Worm (Caenorhabditis elegans) whole organism, L4 larva: Measurements from ENCODE around the gene gpdh-2.

Experiments used
- D1046.2 ChIP-seq: fragments of 200-800 bp; sonication (Bioruptor generic); IDR thresholded peaks from 2 replicates; pipeline ENCODE4 v1.3.6; 2022; ENCODE audit warnings: missing genetic modification characterization, missing compliant biosample characterization
- F26F4.8 ChIP-seq: fragments of 200-800 bp; sonication (Bioruptor generic); conservative IDR thresholded peaks from 2 replicates; pipeline ENCODE4 v1.3.6; 2022; ENCODE audit warnings: missing genetic modification characterization, missing compliant biosample characterization
- T26A8.4 ChIP-seq: fragments of 200-800 bp; sonication (Bioruptor generic); IDR thresholded peaks from 2 replicates; pipeline ENCODE4 v1.3.6; 2022; ENCODE audit warnings: missing genetic modification characterization, missing compliant biosample characterization
- Y48G9A.11 ChIP-seq: fragments of 200-800 bp; sonication (Bioruptor generic); IDR thresholded peaks from 2 replicates; pipeline ENCODE4 v1.3.6; 2022; ENCODE audit warnings: missing genetic modification reagents, missing genetic modification characterization, missing compliant biosample characterization
- Y5F2A.4 ChIP-seq: fragments of 200-800 bp; sonication (Bioruptor generic); optimal IDR thresholded peaks from 2 replicates; lab custom pipeline; 2018; ENCODE audit warnings: mild to moderate bottlenecking, missing genetic modification characterization, missing compliant biosample characterization
- attf-4 ChIP-seq: sonication (generic microtip); optimal IDR thresholded peaks from 3 replicates; lab custom pipeline; 2017; ENCODE audit warnings: missing biosample characterization, missing genetic modification characterization
- ceh-20 ChIP-seq: fragments of 200-800 bp; sonication (Bioruptor generic); IDR thresholded peaks from 2 replicates; pipeline ENCODE4 v1.3.6; 2022; ENCODE audit warnings: missing genetic modification reagents, missing genetic modification characterization, missing compliant biosample characterization
- ceh-28 ChIP-seq: fragments of 150-350 bp; optimal IDR thresholded peaks from 2 replicates; lab custom pipeline; 2014; ENCODE audit warnings: missing biosample characterization, missing genetic modification reagents, missing genetic modification characterization
- ceh-82 ChIP-seq: sonication (generic microtip); optimal IDR thresholded peaks from 2 replicates; lab custom pipeline; 2017; ENCODE audit warnings: missing biosample characterization, missing genetic modification characterization
- ctbp-1 ChIP-seq: fragments of 200-800 bp; sonication (Bioruptor generic); IDR thresholded peaks from 2 replicates; pipeline ENCODE4 v1.3.6; 2022; ENCODE audit warnings: missing genetic modification reagents, missing genetic modification characterization, missing compliant biosample characterization
- daf-16 ChIP-seq, 3 experiments: sonication (generic microtip); optimal IDR thresholded peaks; 2 replicates each; lab custom pipeline; 2016 to 2017; ENCODE audit warnings: missing genetic modification characterization in 3 of 3, missing genetic modification reagents in 3 of 3, mild to moderate bottlenecking in 2 of 3, missing compliant biosample characterization in 2 of 3, missing biosample characterization in 1 of 3, moderate library complexity in 1 of 3
- daf-8 ChIP-seq: fragments of 200-800 bp; sonication (Bioruptor generic); IDR thresholded peaks from 2 replicates; pipeline ENCODE4 v1.3.6; 2022; ENCODE audit warnings: missing genetic modification characterization, missing compliant biosample characterization
- dmd-6 ChIP-seq: fragments of 200-800 bp; sonication (Bioruptor generic); IDR thresholded peaks from 2 replicates; pipeline ENCODE4 v1.3.6; 2022; ENCODE audit warnings: missing genetic modification reagents, missing genetic modification characterization, missing compliant biosample characterization
- dmd-8 ChIP-seq: fragments of 200-800 bp; sonication (Bioruptor generic); IDR thresholded peaks from 2 replicates; pipeline ENCODE4 v1.3.6; 2022; ENCODE audit warnings: missing genetic modification characterization, missing compliant biosample characterization
- duxl-1 ChIP-seq: sonication (generic microtip); optimal IDR thresholded peaks from 2 replicates; lab custom pipeline; 2016; ENCODE audit warnings: mild to moderate bottlenecking, missing genetic modification characterization, moderate library complexity, missing compliant biosample characterization; ENCODE audit not compliant: poor library complexity
- hif-1 ChIP-seq, 2 experiments: sonication (generic microtip); optimal IDR thresholded peaks; 2 replicates each; lab custom pipeline; 2016 to 2017; ENCODE audit warnings: missing compliant biosample characterization in 2 of 2, missing genetic modification characterization in 2 of 2, missing genetic modification reagents in 2 of 2, missing genotype in 2 of 2, mild to moderate bottlenecking in 1 of 2
- hlh-30 ChIP-seq: sonication (generic microtip); optimal IDR thresholded peaks from 2 replicates; lab custom pipeline; 2017; ENCODE audit warnings: antibody characterized with exemption, mild to moderate bottlenecking, missing genetic modification characterization, missing compliant biosample characterization; ENCODE audit not compliant: insufficient read depth
- lim-7 ChIP-seq: fragments of 200-800 bp; sonication (Bioruptor generic); IDR thresholded peaks from 2 replicates; pipeline ENCODE4 v1.3.6; 2022; ENCODE audit warnings: missing genetic modification characterization, missing compliant biosample characterization
- lin-15B ChIP-seq: fragments of 150-350 bp; sonication (generic microtip); optimal IDR thresholded peaks from 3 replicates; lab custom pipeline; 2014; ENCODE audit warnings: missing biosample characterization, missing genetic modification characterization
- lin-29 ChIP-seq: fragments of 200-800 bp; sonication (Bioruptor generic); IDR thresholded peaks from 2 replicates; pipeline ENCODE4 v1.3.6; 2022; ENCODE audit warnings: missing genetic modification reagents, missing genetic modification characterization, missing compliant biosample characterization
- lin-38 ChIP-seq: fragments of 200-800 bp; sonication (Bioruptor generic); IDR thresholded peaks from 2 replicates; pipeline ENCODE4 v1.3.6; 2022; ENCODE audit warnings: missing genetic modification reagents, missing genetic modification characterization, missing compliant biosample characterization
- lin-39 ChIP-seq: fragments of 150-350 bp; optimal IDR thresholded peaks from 2 replicates; lab custom pipeline; 2014; ENCODE audit warnings: missing biosample characterization, missing genetic modification reagents, missing genetic modification characterization
- lir-3 ChIP-seq: sonication (generic microtip); optimal IDR thresholded peaks from 2 replicates; lab custom pipeline; 2016; ENCODE audit warnings: mild to moderate bottlenecking, missing genetic modification characterization, missing compliant biosample characterization
- lsy-2 ChIP-seq, 2 experiments: fragments of 150-350 bp in 1 of 2; sonication (generic microtip) in 1 of 2; optimal IDR thresholded peaks; 2 replicates each; lab custom pipeline; 2014 to 2017; ENCODE audit warnings: missing biosample characterization in 2 of 2, missing genetic modification characterization in 2 of 2
- mdl-1 ChIP-seq, 2 experiments: fragments of 150-350 bp in 1 of 2; sonication (generic microtip) in 1 of 2; optimal IDR thresholded peaks; 2 replicates each; lab custom pipeline; 2014 to 2017; ENCODE audit warnings: missing biosample characterization in 2 of 2, missing genetic modification characterization in 2 of 2
- mdt-29 ChIP-seq: fragments of 200-800 bp; sonication (Bioruptor generic); IDR thresholded peaks from 2 replicates; pipeline ENCODE4 v1.3.6; 2022; ENCODE audit warnings: missing genetic modification reagents, missing genetic modification characterization, missing compliant biosample characterization
- mes-2 ChIP-seq: sonication (generic microtip); optimal IDR thresholded peaks from 2 replicates; lab custom pipeline; 2016; ENCODE audit warnings: missing genotype, mild to moderate bottlenecking, missing genetic modification characterization, missing compliant biosample characterization; ENCODE audit not compliant: poor library complexity, severe bottlenecking
- mxl-3 ChIP-seq: fragments of 200-800 bp; sonication (Bioruptor generic); optimal IDR thresholded peaks from 2 replicates; lab custom pipeline; 2018; ENCODE audit warnings: mild to moderate bottlenecking, missing genetic modification characterization, missing compliant biosample characterization
- nhr-11 ChIP-seq: fragments of 150-350 bp; optimal IDR thresholded peaks from 2 replicates; lab custom pipeline; 2014; ENCODE audit warnings: missing biosample characterization, missing genetic modification characterization
- nhr-25 ChIP-seq: sonication (generic microtip); optimal IDR thresholded peaks from 2 replicates; lab custom pipeline; 2017; ENCODE audit warnings: missing genetic modification characterization, mild to moderate bottlenecking, missing compliant biosample characterization, antibody characterized with exemption, moderate library complexity, borderline replicate concordance; ENCODE audit not compliant: insufficient read depth
- nhr-41 ChIP-seq: fragments of 200-800 bp; sonication (Bioruptor generic); IDR thresholded peaks from 2 replicates; pipeline ENCODE4 v1.3.6; 2022; ENCODE audit warnings: missing genetic modification reagents, missing genetic modification characterization, missing compliant biosample characterization
- nhr-6 ChIP-seq: fragments of 150-350 bp; optimal IDR thresholded peaks from 2 replicates; lab custom pipeline; 2014; ENCODE audit warnings: missing biosample characterization, missing genetic modification characterization
- nhr-76 ChIP-seq: fragments of 150-350 bp; optimal IDR thresholded peaks from 2 replicates; lab custom pipeline; 2014; ENCODE audit warnings: missing biosample characterization, missing genetic modification characterization
- rbr-2 ChIP-seq: sonication (generic microtip); optimal IDR thresholded peaks from 2 replicates; lab custom pipeline; 2016; ENCODE audit warnings: missing genotype, missing genetic modification characterization, missing compliant biosample characterization
- snpc-1.2 ChIP-seq: fragments of 200-800 bp; sonication (Bioruptor generic); IDR thresholded peaks from 2 replicates; pipeline ENCODE4 v1.3.6; 2022; ENCODE audit warnings: missing genetic modification reagents, missing genetic modification characterization, missing compliant biosample characterization
- unc-62 ChIP-seq, 3 experiments: fragments of 150-350 bp in 1 of 3; sonication (generic microtip); optimal IDR thresholded peaks in 2 of 3; peaks in 1 of 3; 1 replicate in 1 of 3; 2 replicates in 2 of 3; lab custom pipeline; 2014 to 2017; ENCODE audit warnings: missing biosample characterization in 3 of 3, missing genetic modification characterization in 3 of 3, missing genetic modification reagents in 3 of 3, missing genotype in 1 of 3
- zip-2 ChIP-seq: fragments of 150-350 bp; optimal IDR thresholded peaks from 2 replicates; lab custom pipeline; 2014; ENCODE audit warnings: missing biosample characterization, missing genetic modification characterization
- ztf-11 ChIP-seq: fragments of 150-350 bp; optimal IDR thresholded peaks from 2 replicates; lab custom pipeline; 2014; ENCODE audit warnings: missing biosample characterization, missing genetic modification characterization
- ztf-7 ChIP-seq: fragments of 150-350 bp; optimal IDR thresholded peaks from 2 replicates; lab custom pipeline; 2014; ENCODE audit warnings: missing biosample characterization, missing genetic modification characterization

Gene gpdh-2

DNA sequence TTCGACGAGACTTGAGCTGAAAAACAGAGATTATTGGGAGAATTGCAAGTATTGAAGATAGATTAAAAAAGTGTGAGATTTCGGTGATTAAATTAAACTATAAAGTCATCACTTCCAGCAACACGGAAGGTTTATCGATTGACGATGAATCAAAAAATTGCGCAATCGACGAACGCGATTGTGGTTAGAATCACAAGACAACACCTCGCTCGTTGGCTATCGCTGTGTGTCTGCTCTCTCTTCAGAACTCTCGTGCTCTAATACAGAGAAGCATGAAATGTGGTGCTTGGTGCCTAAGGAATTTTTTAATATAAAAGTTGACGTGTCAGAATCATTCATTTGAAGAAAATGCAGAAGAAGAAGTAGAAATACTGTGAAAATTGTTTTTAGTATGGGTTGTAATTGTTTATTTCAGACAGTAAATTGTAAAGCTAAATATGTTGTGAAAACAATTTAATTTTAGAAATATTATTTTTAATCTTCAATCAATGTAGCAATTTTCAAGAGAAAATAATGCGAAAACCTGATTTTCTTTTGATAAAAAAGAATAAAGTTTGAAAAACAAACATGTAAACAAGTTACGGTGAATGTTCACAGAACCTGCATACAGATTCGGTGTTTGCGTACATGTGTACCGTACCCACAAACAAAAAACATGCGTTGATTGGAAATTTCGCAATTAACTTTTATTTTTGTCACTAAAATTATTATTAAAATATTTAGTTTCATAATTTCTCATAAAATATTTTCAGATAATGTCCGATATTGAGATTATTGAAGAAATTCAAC lies 31.6 kb downstream of the gpdh-2 start, which contains the start of the genes ZK632.10 and ZK632.11 (continued):
- TF ChIP-seq lim-7 (GFP tag; lab: Robert Waterston, UW) (peak; percentile 16; the same call in 1 of the 2 replicates), lin-39 (no peak), mxl-3 (GFP tag; lab: Kevin White, UChicago) (no peak), dmd-8 (GFP tag; lab: Robert Waterston, UW) (no peak), lir-3 (tag; lab: Kevin White, UChicago) (no peak), mdl-1 (tag; optimal IDR thresholded peaks at IDR 0.05; lab: Kevin White, UChicago) (peak; percentile 35 to 72), hlh-30 (tag; lab: Kevin White, UChicago) (peak; percentile 89), ztf-11 (no peak), duxl-1 (tag; lab: Kevin White, UChicago) (no peak), dmd-6 (GFP tag; lab: Robert Waterston, UW) (peak; percentile 52), lin-29 (no peak), Y5F2A.4 (GFP tag; lab: Kevin White, UChicago) (no peak), mdt-29 (GFP tag; lab: Robert Waterston, UW) (no peak), rbr-2 (peak; percentile 6), T26A8.4 (no peak), nhr-11 (tag; lab: Kevin White, UChicago) (no peak), D1046.2 (GFP tag; lab: Robert Waterston, UW) (no peak), F26F4.8 (GFP tag; lab: Robert Waterston, UW) (no peak), attf-4 (tag; lab: Kevin White, UChicago) (no peak), nhr-76 (tag; lab: Kevin White, UChicago) (no peak), zip-2 (no peak), snpc-1.2 (GFP tag; lab: Robert Waterston, UW) (no peak), daf-16 (GFP tag; optimal IDR thresholded peaks at IDR 0.05; lab: Kevin White, UChicago) (peak in 1 of 2 experiments; percentile 27), daf-16 (tag; optimal IDR thresholded peaks at IDR 0.05; lab: Kevin White, UChicago) (peak; percentile 93), ceh-28 (no peak), nhr-25 (no peak), ceh-82 (tag; lab: Kevin White, UChicago) (no peak), hif-1 (tag; optimal IDR thresholded peaks at IDR 0.05; lab: Kevin White, UChicago) (no peak), nhr-41 (GFP tag; lab: Robert Waterston, UW) (no peak), mes-2 (peak; percentile 80), lsy-2 (tag; optimal IDR thresholded peaks at IDR 0.05; lab: Kevin White, UChicago) (peak; percentile 61 to 98), ceh-20 (GFP tag; lab: Robert Waterston, UW) (no peak), ztf-7 (tag; lab: Kevin White, UChicago) (peak; percentile 28), Y48G9A.11 (GFP tag; lab: Robert Waterston, UW) (no peak), nhr-6 (no peak), ctbp-1 (GFP tag; lab: Robert Waterston, UW) (0 out of 2 replicates have a peak, but pooled peaks have one; percentile 28), unc-62 (GFP tag; optimal IDR thresholded peaks at IDR 0.05 in 1 of 2; lab: Kevin White, UChicago) (peak in 1 of 2 experiments; percentile 74), unc-62 (tag; optimal IDR thresholded peaks at IDR 0.05; lab: Kevin White, UChicago) (no peak), lin-38 (GFP tag; lab: Robert Waterston, UW) (peak; percentile 34), daf-8 (GFP tag; lab: Robert Waterston, UW) (no peak), lin-15B (no peak)
